Fruit fly (Drosophila melanogaster): ENCODE measurements around the gene Sgs1.

The Sgs1 gene

DNA sequence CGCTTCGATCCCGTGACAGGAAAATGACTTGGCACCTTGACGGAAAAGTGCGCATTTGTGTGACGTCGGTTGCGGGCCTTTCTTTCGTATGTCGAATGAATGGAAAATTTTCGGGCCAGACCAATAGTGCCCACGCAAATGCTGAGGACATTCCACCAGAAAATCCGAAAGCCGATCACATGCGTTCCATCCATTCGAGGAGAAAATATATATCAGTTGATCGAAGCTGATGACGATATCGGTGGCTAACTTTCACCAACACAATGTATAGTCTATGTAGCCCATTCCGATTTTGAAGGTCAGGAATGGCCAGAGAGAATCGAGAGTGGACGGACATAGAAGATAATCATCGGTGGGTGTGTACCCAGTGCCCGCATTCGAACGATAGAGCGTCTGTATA is 39.0 kb upstream of the Sgs1 start:
- TF ChIP-seq Sox15 (GFP tag; optimal IDR thresholded peaks at IDR 0.05) (no peak), CG16779 (tag; optimal IDR thresholded peaks at IDR 0.05) (no peak), CG6276 (GFP tag; optimal IDR thresholded peaks at IDR 0.05) (no peak), ss (GFP tag; optimal IDR thresholded peaks at IDR 0.05) (no peak), salr (GFP tag; optimal IDR thresholded peaks at IDR 0.05) (no peak), OdsH (GFP tag; optimal IDR thresholded peaks at IDR 0.05) (no peak), CG6854 (GFP tag; optimal IDR thresholded peaks at IDR 0.05) (no peak), Smox (GFP tag; optimal IDR thresholded peaks at IDR 0.05) (no peak), CG8632 (GFP tag; optimal IDR thresholded peaks at IDR 0.05) (no peak), spab (GFP tag; optimal IDR thresholded peaks at IDR 0.05) (no peak), CG7368 (GFP tag; optimal IDR thresholded peaks at IDR 0.05) (no peak), fkh (GFP tag; optimal IDR thresholded peaks at IDR 0.05) (no peak), CG34406 (GFP tag; optimal IDR thresholded peaks at IDR 0.05) (no peak), esn (GFP tag; optimal IDR thresholded peaks at IDR 0.05) (no peak), eg (GFP tag; IDR thresholded peaks at IDR 0.05) (no peak)

dm6 chr2L:4899599-4900559 is 37.3 kb upstream of the Sgs1 start:
- TF ChIP-seq Gug (GFP tag; IDR thresholded peaks at IDR 0.05) (no peak), CG11294 (GFP tag; IDR thresholded peaks at IDR 0.05) (no peak), CG8119 (GFP tag; IDR thresholded peaks at IDR 0.05) (no peak), fd85E (GFP tag; optimal IDR thresholded peaks at IDR 0.05) (no peak), CG7368 (GFP tag; optimal IDR thresholded peaks at IDR 0.05) (no peak)

dm6 chr2L:4903838-4904237 is 33.4 kb upstream of the Sgs1 start:
- TF ChIP-seq svp (GFP tag) (peak; percentile 29), dac (GFP tag; optimal IDR thresholded peaks at IDR 0.05) (no peak)

dm6 chr2L:4905365-4906280 is 31.6 kb upstream of the Sgs1 start:
- TF ChIP-seq CG31627 (GFP tag; optimal IDR thresholded peaks at IDR 0.05) (no peak), Eip78C (GFP tag) (peak; percentile 32), fkh (GFP tag; optimal IDR thresholded peaks at IDR 0.05) (peak; percentile 61), CG6808 (GFP tag; optimal IDR thresholded peaks at IDR 0.05) (peak; percentile 98), spab (GFP tag; optimal IDR thresholded peaks at IDR 0.05) (no peak), CG1621 (tag; optimal IDR thresholded peaks at IDR 0.05) (peak; percentile 55), CG15336 (GFP tag; IDR thresholded peaks at IDR 0.05) (no peak)

DNA sequence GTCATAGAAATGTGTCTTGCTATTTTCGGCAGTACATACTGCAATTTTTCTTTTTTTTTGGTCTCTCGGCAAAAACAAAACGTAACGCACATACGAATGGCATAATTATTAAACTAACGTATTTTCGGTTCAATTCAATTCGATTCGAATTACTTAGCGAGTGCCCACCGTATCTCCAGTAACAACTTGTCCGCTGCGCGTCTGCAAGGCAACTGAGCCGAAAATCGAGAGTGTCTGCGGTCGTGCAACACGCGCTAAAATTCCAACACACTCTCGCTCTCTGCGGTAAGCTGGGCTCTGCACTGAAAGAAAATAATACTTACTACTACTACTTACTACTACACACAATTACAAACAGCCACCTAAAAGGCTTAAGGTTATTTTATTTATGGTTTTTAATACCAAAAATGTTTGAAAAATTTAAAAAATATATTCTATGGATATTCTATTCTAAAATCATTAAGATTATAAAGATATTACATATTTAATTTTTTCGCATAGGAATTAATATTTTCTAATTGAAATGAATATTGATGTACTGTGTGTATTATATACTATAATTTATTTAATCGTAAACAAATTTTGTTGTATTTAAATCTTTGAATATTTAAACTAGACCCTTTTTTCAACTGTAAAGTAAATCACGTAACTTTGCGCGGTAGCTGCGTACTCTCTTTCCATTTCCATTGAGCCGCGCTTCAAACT is 30.5 kb upstream of the Sgs1 start, which contains the start of gene snsl:
Gene snsl (minus strand): TSS at position 217 of the 705 bp plus-strand sequence.
- TF ChIP-seq dsx (GFP tag; optimal IDR thresholded peaks at IDR 0.05; ENCODE audit: poor library complexity, severe bottlenecking) (peak; percentile 72), CG1621 (tag; optimal IDR thresholded peaks at IDR 0.05) (peak; percentile 6), CG7368 (GFP tag; optimal IDR thresholded peaks at IDR 0.05) (peak; percentile 7), Hr39 (GFP tag; optimal IDR thresholded peaks at IDR 0.05) (peak; percentile 37), vri (GFP tag; optimal IDR thresholded peaks at IDR 0.05) (peak; percentile 36), Smox (GFP tag; optimal IDR thresholded peaks at IDR 0.05) (peak; percentile 4), OdsH (GFP tag; optimal IDR thresholded peaks at IDR 0.05) (peak; percentile 67), CG3032 (tag; optimal IDR thresholded peaks at IDR 0.05) (peak; percentile 80), CG10669 (GFP tag; optimal IDR thresholded peaks at IDR 0.05) (peak; percentile 28), cyc (GFP tag; optimal IDR thresholded peaks at IDR 0.05) (no peak), CG9139 (GFP tag; optimal IDR thresholded peaks at IDR 0.05) (peak; percentile 69), Hr38 (GFP tag; optimal IDR thresholded peaks at IDR 0.05) (no peak), dac (GFP tag; optimal IDR thresholded peaks at IDR 0.05) (peak; percentile 21), CG8119 (GFP tag; IDR thresholded peaks at IDR 0.05) (peak; percentile 82), CG15336 (GFP tag; IDR thresholded peaks at IDR 0.05) (peak; percentile 82), salr (GFP tag; optimal IDR thresholded peaks at IDR 0.05) (peak in 1 of 2 experiments; percentile 68), CG32006 (GFP tag; optimal IDR thresholded peaks at IDR 0.05) (peak; percentile 83), CG6276 (GFP tag; optimal IDR thresholded peaks at IDR 0.05) (peak; percentile 69), CG6163 (GFP tag; IDR thresholded peaks at IDR 0.05) (peak; percentile 42; the same call in 1 of the 3 replicates), ss (GFP tag; optimal IDR thresholded peaks at IDR 0.05) (peak; percentile 66 to 78), topi (GFP tag; optimal IDR thresholded peaks at IDR 0.05) (peak; percentile 11)
